Worm (Caenorhabditis elegans) whole organism, young adult: ENCODE results near the gene C50F7.3.
A peak's percentile ranks its signal among the peaks of the same experiment; 100 is the strongest.

Source experiments
- B0019.2 ChIP-seq: fragments of 200-800 bp; sonication (Bioruptor generic); conservative IDR thresholded peaks from 2 replicates; pipeline ENCODE4 v1.3.6; 2022; ENCODE audit warnings: missing genetic modification reagents, missing genetic modification characterization, missing compliant biosample characterization
- B0336.3 ChIP-seq: fragments of 200-800 bp; sonication (Bioruptor generic); IDR thresholded peaks from 2 replicates; pipeline ENCODE4 v1.3.6; 2022; ENCODE audit warnings: missing genetic modification characterization, missing compliant biosample characterization
- C06A6.2 ChIP-seq: fragments of 200-800 bp; sonication (Bioruptor generic); conservative IDR thresholded peaks from 2 replicates; pipeline ENCODE4 v1.3.6; 2022; ENCODE audit warnings: missing genetic modification characterization, missing compliant biosample characterization
- K12H6.12 ChIP-seq: fragments of 200-800 bp; sonication (Bioruptor generic); optimal IDR thresholded peaks from 2 replicates; lab custom pipeline; 2018; ENCODE audit warnings: mild to moderate bottlenecking, missing genetic modification characterization, missing compliant biosample characterization
- T26A5.8 ChIP-seq: sonication (generic microtip); optimal IDR thresholded peaks from 2 replicates; lab custom pipeline; 2016; ENCODE audit warnings: missing genetic modification characterization, missing compliant biosample characterization
- akir-1 ChIP-seq: fragments of 200-800 bp; sonication (Bioruptor generic); optimal IDR thresholded peaks from 2 replicates; lab custom pipeline; 2018; ENCODE audit warnings: mild to moderate bottlenecking, missing genetic modification characterization, moderate library complexity, missing compliant biosample characterization
- attf-3 ChIP-seq: fragments of 200-800 bp; sonication (Bioruptor generic); conservative IDR thresholded peaks from 2 replicates; pipeline ENCODE4 v1.3.6; 2022; ENCODE audit warnings: missing genetic modification reagents, missing genetic modification characterization, missing compliant biosample characterization
- cebp-1 ChIP-seq, 2 experiments: fragments of 200-800 bp in 1 of 2; sonication (Bioruptor generic) in 1 of 2; sonication (generic microtip) in 1 of 2; IDR thresholded peaks in 1 of 2; optimal IDR thresholded peaks in 1 of 2; 2 replicates each; pipeline versions ENCODE4 v1.3.6 to Lab custom; 2017 to 2022; ENCODE audit warnings: missing compliant biosample characterization in 2 of 2, missing genetic modification characterization in 2 of 2, mild to moderate bottlenecking in 1 of 2, missing genetic modification reagents in 1 of 2, moderate library complexity in 1 of 2
- cebp-2 ChIP-seq: fragments of 200-800 bp; sonication (Bioruptor generic); IDR thresholded peaks from 2 replicates; pipeline ENCODE4 v1.3.6; 2022; ENCODE audit warnings: missing genetic modification characterization, missing compliant biosample characterization
- efl-1 ChIP-seq: fragments of 150-350 bp; optimal IDR thresholded peaks from 2 replicates; lab custom pipeline; 2014; ENCODE audit warnings: missing biosample characterization, missing genetic modification reagents, missing genetic modification characterization
- egrh-3 ChIP-seq: fragments of 200-800 bp; sonication (Bioruptor generic); IDR thresholded peaks from 2 replicates; pipeline ENCODE4 v1.3.6; 2022; ENCODE audit warnings: missing genetic modification reagents, missing genetic modification characterization, missing compliant biosample characterization
- fkh-3 ChIP-seq: sonication (generic microtip); optimal IDR thresholded peaks from 2 replicates; lab custom pipeline; 2016; ENCODE audit warnings: mild to moderate bottlenecking, missing genetic modification characterization, missing compliant biosample characterization
- gei-17 ChIP-seq: fragments of 200-800 bp; sonication (Bioruptor generic); optimal IDR thresholded peaks from 2 replicates; lab custom pipeline; 2018; ENCODE audit warnings: mild to moderate bottlenecking, missing genetic modification characterization, missing compliant biosample characterization
- hlh-26 ChIP-seq: fragments of 200-800 bp; sonication (Bioruptor generic); conservative IDR thresholded peaks from 2 replicates; pipeline ENCODE4 v1.3.6; 2022; ENCODE audit warnings: missing genetic modification reagents, missing genetic modification characterization, missing compliant biosample characterization
- hmg-1.2 ChIP-seq: fragments of 200-800 bp; sonication (Bioruptor generic); IDR thresholded peaks from 2 replicates; pipeline ENCODE4 v1.3.6; 2022; ENCODE audit warnings: missing genetic modification reagents, missing genetic modification characterization, missing compliant biosample characterization
- lag-1 ChIP-seq: fragments of 200-800 bp; sonication (Bioruptor generic); IDR thresholded peaks from 2 replicates; pipeline ENCODE4 v1.3.6; 2022; ENCODE audit warnings: missing genetic modification reagents, missing genetic modification characterization, missing compliant biosample characterization
- let-526 ChIP-seq: fragments of 200-800 bp; sonication (Bioruptor generic); IDR thresholded peaks from 2 replicates; pipeline ENCODE4 v1.3.6; 2022; ENCODE audit warnings: missing genetic modification reagents, missing genetic modification characterization, missing compliant biosample characterization
- lin-35 ChIP-seq, 3 experiments: fragments of 150-350 bp in 2 of 3; sonication (generic microtip) in 1 of 3; optimal IDR thresholded peaks; 2 replicates each; lab custom pipeline; 2014 to 2018; ENCODE audit warnings: missing biosample characterization in 3 of 3, missing genetic modification characterization in 3 of 3, missing genetic modification reagents in 3 of 3
- lin-54 ChIP-seq: fragments of 200-800 bp; sonication (Bioruptor generic); optimal IDR thresholded peaks from 2 replicates; lab custom pipeline; 2018; ENCODE audit warnings: mild to moderate bottlenecking, missing genetic modification characterization, missing compliant biosample characterization
- mes-4 ChIP-seq: sonication (generic microtip); optimal IDR thresholded peaks from 2 replicates; lab custom pipeline; 2016; ENCODE audit warnings: missing genotype, missing genetic modification characterization, missing compliant biosample characterization
- nhr-179 ChIP-seq: sonication (generic microtip); optimal IDR thresholded peaks from 2 replicates; lab custom pipeline; 2016; ENCODE audit warnings: mild to moderate bottlenecking, missing genetic modification characterization, missing compliant biosample characterization
- nhr-80 ChIP-seq: sonication (generic microtip); optimal IDR thresholded peaks from 2 replicates; lab custom pipeline; 2016; ENCODE audit warnings: missing genetic modification characterization, missing compliant biosample characterization
- nhr-90 ChIP-seq: sonication (generic microtip); optimal IDR thresholded peaks from 2 replicates; lab custom pipeline; 2016; ENCODE audit warnings: missing genotype, mild to moderate bottlenecking, missing genetic modification characterization, missing compliant biosample characterization
- pha-4 ChIP-seq: fragments of 150-350 bp; sonication (generic microtip); optimal IDR thresholded peaks from 2 replicates; lab custom pipeline; 2014; ENCODE audit warnings: missing biosample characterization, missing genetic modification reagents, missing genetic modification characterization
- repo-1 ChIP-seq: sonication (generic microtip); optimal IDR thresholded peaks from 2 replicates; lab custom pipeline; 2017; ENCODE audit warnings: mild to moderate bottlenecking, missing genetic modification characterization, missing compliant biosample characterization
- snpc-3.4 ChIP-seq: sonication (generic microtip); optimal IDR thresholded peaks from 2 replicates; lab custom pipeline; 2017; ENCODE audit warnings: missing genetic modification characterization, mild to moderate bottlenecking, missing compliant biosample characterization, antibody characterized with exemption, moderate library complexity, missing genotype, missing genetic modification reagents
- somi-1 ChIP-seq: fragments of 200-800 bp; sonication (Bioruptor generic); optimal IDR thresholded peaks from 2 replicates; lab custom pipeline; 2018; ENCODE audit warnings: mild to moderate bottlenecking, missing genetic modification characterization, missing compliant biosample characterization
- tbx-9 ChIP-seq: sonication (generic microtip); optimal IDR thresholded peaks from 2 replicates; lab custom pipeline; 2016; ENCODE audit warnings: borderline replicate concordance, missing genetic modification characterization, inconsistent platforms, missing compliant biosample characterization
- tlf-1 ChIP-seq: fragments of 200-800 bp; sonication (Bioruptor generic); optimal IDR thresholded peaks from 2 replicates; lab custom pipeline; 2018; ENCODE audit warnings: mild to moderate bottlenecking, missing genetic modification characterization, missing compliant biosample characterization
- unc-62 ChIP-seq: fragments of 150-350 bp; optimal IDR thresholded peaks from 2 replicates; lab custom pipeline; 2014; ENCODE audit warnings: missing biosample characterization, missing genetic modification reagents, missing genetic modification characterization
- zfh-2 ChIP-seq: fragments of 200-800 bp; sonication (Bioruptor generic); conservative IDR thresholded peaks from 2 replicates; pipeline ENCODE4 v1.3.6; 2022; ENCODE audit warnings: missing genetic modification reagents, missing genetic modification characterization, missing compliant biosample characterization
- ztf-25 ChIP-seq: fragments of 200-800 bp; sonication (Bioruptor generic); IDR thresholded peaks from 2 replicates; pipeline ENCODE4 v1.3.6; 2022; ENCODE audit warnings: missing genetic modification reagents, missing genetic modification characterization, missing compliant biosample characterization
- ztf-6 ChIP-seq: fragments of 200-800 bp; sonication (Bioruptor generic); IDR thresholded peaks from 2 replicates; pipeline ENCODE4 v1.3.6; 2022; ENCODE audit warnings: missing genetic modification reagents, missing genetic modification characterization, missing compliant biosample characterization

C50F7.3 gene

ce11 chrIV:7726325-7726724 is 5.8 kb upstream of the C50F7.3 start, which contains the start of gene C50F7.5:
C50F7.5 (plus strand) TSS chrIV:7726719.
- TF ChIP-seq B0019.2 (GFP tag; lab: Robert Waterston, UW) (no peak), nhr-80 (tag; lab: Kevin White, UChicago) (peak; percentile 26)

- TF ChIP-seq gei-17 (GFP tag; lab: Kevin White, UChicago) (no peak), zfh-2 (peak; percentile 88), egrh-3 (peak; percentile 86; the same call in 1 of the 2 replicates), nhr-179 (tag; lab: Kevin White, UChicago) (no peak), hmg-1.2 (no peak), repo-1 (no peak)
These were observed 4.9 kb upstream of the C50F7.3 start for ce11 chrIV:7727258-7727657.

- TF ChIP-seq ztf-6 (GFP tag; lab: Robert Waterston, UW): no peak
- no peak for TF ChIP-seq lin-35 (GFP tag; optimal IDR thresholded peaks at IDR 0.05; lab: Kevin White, UChicago)
- TF ChIP-seq attf-3 (GFP tag; lab: Robert Waterston, UW): peak; percentile 79
- TF ChIP-seq ztf-25 (GFP tag; lab: Robert Waterston, UW): no peak
- no peak for TF ChIP-seq gei-17 (GFP tag; lab: Kevin White, UChicago)
- TF ChIP-seq cebp-1 (GFP tag; IDR thresholded peaks at IDR 0.05; lab: Robert Waterston, UW): peak; percentile 84
- TF ChIP-seq cebp-1 (tag; optimal IDR thresholded peaks at IDR 0.05; lab: Kevin White, UChicago): peak; percentile 91
- TF ChIP-seq hmg-1.2: peak; percentile 37; the same call in 1 of the 2 replicates
These were observed 3.6 kb upstream of the C50F7.3 start, which contains the start of gene sucg-1 for ce11 chrIV:7728402-7728963. sucg-1 (plus strand) TSS chrIV:7728913.

- TF ChIP-seq B0336.3 (no peak), lin-54 (no peak), lag-1 (no peak), snpc-3.4 (tag; lab: Kevin White, UChicago) (no peak), mes-4 (tag; lab: Kevin White, UChicago) (no peak), unc-62 (no peak), let-526 (GFP tag; lab: Robert Waterston, UW) (no peak), attf-3 (GFP tag; lab: Robert Waterston, UW) (no peak), hlh-26 (GFP tag; lab: Robert Waterston, UW) (no peak), T26A5.8 (tag; lab: Kevin White, UChicago) (no peak), fkh-3 (tag; lab: Kevin White, UChicago) (no peak), somi-1 (GFP tag; lab: Kevin White, UChicago) (no peak), cebp-2 (no peak), nhr-90 (tag; lab: Kevin White, UChicago) (no peak), akir-1 (GFP tag; lab: Kevin White, UChicago) (no peak), tbx-9 (no peak), K12H6.12 (no peak), efl-1 (GFP tag; lab: Kevin White, UChicago) (no peak), nhr-80 (tag; lab: Kevin White, UChicago) (no peak), pha-4 (tag; lab: Kevin White, UChicago) (no peak)
- TF ChIP-seq, all 124 proteins: peak for 0
These were observed 2.0 kb downstream of the C50F7.3 start for ce11 chrIV:7734173-7734572.

- TF ChIP-seq C06A6.2 (GFP tag; lab: Robert Waterston, UW): no peak
- peak; percentile 36; the same call in 1 of the 2 replicates for TF ChIP-seq egrh-3
- TF ChIP-seq tlf-1: no peak
These were observed 2.5 kb downstream of the C50F7.3 start, which contains the start of gene clx-1 for ce11 chrIV:7734619-7735018. clx-1 (plus strand) TSS chrIV:7734648.
